Fruit fly (Drosophila melanogaster) whole organism, embryonic: ENCODE measurements around the gene Hr83.

Source experiments
- Bgb ChIP-seq: fragments of 200-800 bp; sonication (Bioruptor generic); IDR thresholded peaks from 2 replicates; pipeline ENCODE4 v1.3.6; 2022; ENCODE audit warnings: missing biosample characterization, missing genetic modification characterization; ENCODE audit not compliant: partially characterized antibody
- BtbVII ChIP-seq: fragments of 200-800 bp; sonication (Bioruptor generic); optimal IDR thresholded peaks from 3 replicates; lab custom pipeline; 2017; ENCODE audit warnings: missing biosample characterization, mild to moderate bottlenecking, missing genetic modification characterization
- CG11398 ChIP-seq: fragments of 200-800 bp; sonication (Bioruptor generic); optimal IDR thresholded peaks from 2 replicates; lab custom pipeline; 2016; ENCODE audit warnings: missing biosample characterization, missing genetic modification characterization
- CG12659 ChIP-seq: fragments of 200-800 bp; sonication (Bioruptor generic); optimal IDR thresholded peaks from 3 replicates; lab custom pipeline; 2017; ENCODE audit warnings: mild to moderate bottlenecking, missing biosample characterization, missing genetic modification reagents, missing genetic modification characterization
- CG12942 ChIP-seq: fragments of 200-800 bp; sonication (Bioruptor generic); optimal IDR thresholded peaks from 3 replicates; lab custom pipeline; 2016; ENCODE audit warnings: missing biosample characterization, missing genetic modification characterization
- CG13424 ChIP-seq: fragments of 200-800 bp; sonication (Bioruptor generic); optimal IDR thresholded peaks from 2 replicates; lab custom pipeline; 2019; ENCODE audit warnings: missing biosample characterization, mild to moderate bottlenecking, missing genetic modification characterization, moderate library complexity
- CG14710 ChIP-seq: fragments of 200-800 bp; sonication (Bioruptor generic); optimal IDR thresholded peaks from 3 replicates; lab custom pipeline; 2019; ENCODE audit warnings: missing biosample characterization, mild to moderate bottlenecking, missing genetic modification characterization, moderate library complexity
- CG17328 ChIP-seq: fragments of 200-800 bp; sonication (Bioruptor generic); IDR thresholded peaks from 2 replicates; pipeline ENCODE4 v1.3.6; 2022; ENCODE audit warnings: missing biosample characterization, missing genetic modification characterization
- CG17385 ChIP-seq: fragments of 200-800 bp; sonication (Bioruptor generic); optimal IDR thresholded peaks from 3 replicates; lab custom pipeline; 2018; ENCODE audit warnings: missing biosample characterization, mild to moderate bottlenecking, missing genetic modification characterization
- CG17568 ChIP-seq: fragments of 200-800 bp; sonication (Bioruptor generic); optimal IDR thresholded peaks from 2 replicates; lab custom pipeline; 2018; ENCODE audit warnings: missing biosample characterization, mild to moderate bottlenecking, missing genetic modification characterization, moderate library complexity
- CG17912 ChIP-seq: fragments of 200-800 bp; sonication (Bioruptor generic); optimal IDR thresholded peaks from 2 replicates; lab custom pipeline; 2018; ENCODE audit warnings: missing biosample characterization, mild to moderate bottlenecking, missing genetic modification characterization
- CG18599 ChIP-seq: fragments of 200-800 bp; sonication (Bioruptor generic); optimal IDR thresholded peaks from 3 replicates; lab custom pipeline; 2017; ENCODE audit warnings: missing biosample characterization, missing genetic modification characterization, mild to moderate bottlenecking, moderate library complexity, missing genetic modification reagents
- CG18764 ChIP-seq: fragments of 200-800 bp; sonication (Bioruptor generic); optimal IDR thresholded peaks from 3 replicates; lab custom pipeline; 2016; ENCODE audit warnings: missing biosample characterization, missing genetic modification characterization
- CG2875 ChIP-seq: fragments of 200-800 bp; sonication (Bioruptor generic); optimal IDR thresholded peaks from 2 replicates; lab custom pipeline; 2017; ENCODE audit warnings: missing biosample characterization, mild to moderate bottlenecking, missing genetic modification characterization, missing genetic modification reagents
- CG3847 ChIP-seq: fragments of 200-800 bp; sonication (Bioruptor generic); IDR thresholded peaks from 2 replicates; pipeline ENCODE4 v1.3.6; 2022; ENCODE audit warnings: missing biosample characterization, missing genetic modification characterization
- CG3995 ChIP-seq: fragments of 200-800 bp; sonication (Bioruptor generic); optimal IDR thresholded peaks from 3 replicates; lab custom pipeline; 2016; ENCODE audit warnings: missing biosample characterization, missing genetic modification characterization
- CG8478 ChIP-seq: fragments of >200 bp; optimal IDR thresholded peaks from 2 replicates; lab custom pipeline; 2018
- CHES-1-like ChIP-seq: fragments of 200-800 bp; sonication (Bioruptor generic); optimal IDR thresholded peaks from 2 replicates; lab custom pipeline; 2016; ENCODE audit warnings: missing biosample characterization, missing genetic modification characterization
- CkIIα-i1 ChIP-seq: fragments of 200-800 bp; sonication (Bioruptor generic); IDR thresholded peaks from 2 replicates; pipeline ENCODE4 v1.3.6; 2022; ENCODE audit warnings: missing biosample characterization, missing genetic modification characterization
- Dek ChIP-seq: fragments of 200-800 bp; sonication (Bioruptor generic); optimal IDR thresholded peaks from 3 replicates; lab custom pipeline; 2019; ENCODE audit warnings: missing biosample characterization, mild to moderate bottlenecking, missing genetic modification characterization, moderate library complexity
- Dll ChIP-seq: fragments of 200-800 bp; sonication (Bioruptor generic); IDR thresholded peaks from 4 replicates; pipeline ENCODE4 v1.3.6; 2022; ENCODE audit warnings: missing biosample characterization, missing genetic modification characterization; ENCODE audit not compliant: partially characterized antibody
- Dref ChIP-seq: fragments of 200-800 bp; sonication (Bioruptor generic); IDR thresholded peaks from 2 replicates; pipeline ENCODE4 v1.3.6; 2022; ENCODE audit warnings: missing biosample characterization, missing genetic modification characterization
- Gsc ChIP-seq: fragments of 200-800 bp; sonication (Bioruptor generic); IDR thresholded peaks from 2 replicates; pipeline ENCODE4 v1.3.6; 2022; ENCODE audit warnings: missing biosample characterization, missing genetic modification characterization
- Jarid2 ChIP-seq: fragments of 200-800 bp; sonication (Bioruptor generic); optimal IDR thresholded peaks from 3 replicates; lab custom pipeline; 2017; ENCODE audit warnings: mild to moderate bottlenecking, missing biosample characterization, missing genetic modification reagents, missing genetic modification characterization
- Lim3 ChIP-seq: fragments of 200-800 bp; sonication (Bioruptor generic); IDR thresholded peaks from 2 replicates; pipeline ENCODE4 v1.3.6; 2022; ENCODE audit warnings: missing biosample characterization, missing genetic modification characterization
- Max ChIP-seq: fragments of 200-800 bp; sonication (Bioruptor generic); optimal IDR thresholded peaks from 2 replicates; lab custom pipeline; 2016; ENCODE audit warnings: missing biosample characterization, mild to moderate bottlenecking, missing genetic modification characterization
- Med ChIP-seq: fragments of 200-800 bp; sonication (Bioruptor generic); peaks from one replicate; lab custom pipeline; 2016; ENCODE audit warnings: missing biosample characterization, missing genetic modification characterization, mild to moderate bottlenecking, inconsistent platforms, moderate library complexity
- Pdp1 ChIP-seq, 2 experiments: fragments of 200-800 bp; sonication (Bioruptor generic); optimal IDR thresholded peaks; 3 replicates each; lab custom pipeline; 2016; ENCODE audit warnings: missing biosample characterization in 2 of 2, missing genetic modification characterization in 2 of 2, mild to moderate bottlenecking in 1 of 2, moderate library complexity in 1 of 2
- Six4 ChIP-seq: fragments of 200-800 bp; sonication (Bioruptor generic); optimal IDR thresholded peaks from 2 replicates; lab custom pipeline; 2016; ENCODE audit warnings: missing biosample characterization, missing genetic modification characterization
- amos ChIP-seq: fragments of 200-800 bp; sonication (Bioruptor generic); IDR thresholded peaks from 2 replicates; pipeline ENCODE4 v1.3.6; 2022; ENCODE audit warnings: missing biosample characterization, missing genetic modification characterization; ENCODE audit not compliant: partially characterized antibody
- ap ChIP-seq: fragments of 200-800 bp; sonication (Bioruptor generic); IDR thresholded peaks from 2 replicates; pipeline ENCODE4 v1.3.6; 2022; ENCODE audit warnings: missing biosample characterization, missing genetic modification characterization
- bcd ChIP-seq: fragments of 200-800 bp; sonication (Bioruptor generic); optimal IDR thresholded peaks from 2 replicates; lab custom pipeline; 2017; ENCODE audit warnings: missing biosample characterization, mild to moderate bottlenecking, missing genetic modification characterization
- dmrt99B ChIP-seq: fragments of 200-800 bp; sonication (Bioruptor generic); optimal IDR thresholded peaks from 2 replicates; lab custom pipeline; 2018; ENCODE audit warnings: missing biosample characterization, mild to moderate bottlenecking, missing genetic modification characterization, moderate library complexity
- dysf ChIP-seq: fragments of 200-800 bp; sonication (Bioruptor generic); IDR thresholded peaks from 3 replicates; pipeline ENCODE4 v1.3.6; 2022; ENCODE audit warnings: missing biosample characterization, missing genetic modification characterization
- ems ChIP-seq: fragments of 200-800 bp; sonication (Bioruptor generic); optimal IDR thresholded peaks from 3 replicates; lab custom pipeline; 2016; ENCODE audit warnings: missing biosample characterization, missing genetic modification characterization
- exex ChIP-seq: fragments of 200-800 bp; sonication (Bioruptor generic); optimal IDR thresholded peaks from 4 replicates; lab custom pipeline; 2018; ENCODE audit warnings: missing biosample characterization, mild to moderate bottlenecking, missing genetic modification characterization, moderate library complexity
- gcm ChIP-seq: fragments of 200-800 bp; sonication (Bioruptor generic); optimal IDR thresholded peaks from 2 replicates; lab custom pipeline; 2019; ENCODE audit warnings: missing biosample characterization, mild to moderate bottlenecking, missing genetic modification characterization, moderate library complexity
- ken ChIP-seq: fragments of 200-800 bp; sonication (Bioruptor generic); IDR thresholded peaks from 3 replicates; pipeline ENCODE4 v1.3.6; 2022; ENCODE audit warnings: missing biosample characterization, missing genetic modification characterization
- lbe ChIP-seq: fragments of 200-800 bp; sonication (Bioruptor generic); optimal IDR thresholded peaks from 2 replicates; lab custom pipeline; 2016; ENCODE audit warnings: missing biosample characterization, mild to moderate bottlenecking, missing genetic modification characterization
- lilli ChIP-seq: fragments of 200-800 bp; sonication (Bioruptor generic); optimal IDR thresholded peaks from 3 replicates; lab custom pipeline; 2016; ENCODE audit warnings: missing biosample characterization, missing genetic modification characterization
- prd ChIP-seq, 3 experiments: fragments of >200 bp in 2 of 3; fragments of 200-800 bp in 1 of 3; sonication (Bioruptor generic) in 1 of 3; optimal IDR thresholded peaks in 2 of 3; IDR thresholded peaks in 1 of 3; 2 replicates in 2 of 3; 3 replicates in 1 of 3; pipeline versions ENCODE4 v1.3.6 to Lab custom; 2017 to 2022; ENCODE audit warnings: missing biosample characterization in 1 of 3, missing genetic modification characterization in 1 of 3
- pros ChIP-seq: fragments of 200-800 bp; sonication (Bioruptor generic); optimal IDR thresholded peaks from 3 replicates; lab custom pipeline; 2019; ENCODE audit warnings: missing biosample characterization, mild to moderate bottlenecking, missing genetic modification characterization, moderate library complexity
- rib ChIP-seq: fragments of 200-800 bp; sonication (Bioruptor generic); IDR thresholded peaks from 2 replicates; pipeline ENCODE4 v1.3.6; 2022; ENCODE audit warnings: missing biosample characterization, missing genetic modification characterization
- run ChIP-seq: fragments of 200-800 bp; sonication (Bioruptor generic); optimal IDR thresholded peaks from 3 replicates; lab custom pipeline; 2018; ENCODE audit warnings: missing biosample characterization, mild to moderate bottlenecking, missing genetic modification characterization
- salm ChIP-seq: fragments of 200-800 bp; sonication (Bioruptor generic); optimal IDR thresholded peaks from 2 replicates; lab custom pipeline; 2018; ENCODE audit warnings: missing biosample characterization, mild to moderate bottlenecking, missing genetic modification characterization
- sisA ChIP-seq: fragments of 200-800 bp; sonication (Bioruptor generic); IDR thresholded peaks from 2 replicates; pipeline ENCODE4 v1.3.6; 2022; ENCODE audit warnings: missing biosample characterization, missing genetic modification characterization
- tio ChIP-seq: fragments of 200-800 bp; sonication (Bioruptor generic); optimal IDR thresholded peaks from 2 replicates; lab custom pipeline; 2017; ENCODE audit warnings: missing biosample characterization, missing genetic modification characterization, inconsistent platforms
- zen ChIP-seq: fragments of 200-800 bp; sonication (Bioruptor generic); optimal IDR thresholded peaks from 3 replicates; lab custom pipeline; 2018; ENCODE audit warnings: missing biosample characterization, mild to moderate bottlenecking, missing genetic modification characterization, moderate library complexity

Gene Hr83

DNA sequence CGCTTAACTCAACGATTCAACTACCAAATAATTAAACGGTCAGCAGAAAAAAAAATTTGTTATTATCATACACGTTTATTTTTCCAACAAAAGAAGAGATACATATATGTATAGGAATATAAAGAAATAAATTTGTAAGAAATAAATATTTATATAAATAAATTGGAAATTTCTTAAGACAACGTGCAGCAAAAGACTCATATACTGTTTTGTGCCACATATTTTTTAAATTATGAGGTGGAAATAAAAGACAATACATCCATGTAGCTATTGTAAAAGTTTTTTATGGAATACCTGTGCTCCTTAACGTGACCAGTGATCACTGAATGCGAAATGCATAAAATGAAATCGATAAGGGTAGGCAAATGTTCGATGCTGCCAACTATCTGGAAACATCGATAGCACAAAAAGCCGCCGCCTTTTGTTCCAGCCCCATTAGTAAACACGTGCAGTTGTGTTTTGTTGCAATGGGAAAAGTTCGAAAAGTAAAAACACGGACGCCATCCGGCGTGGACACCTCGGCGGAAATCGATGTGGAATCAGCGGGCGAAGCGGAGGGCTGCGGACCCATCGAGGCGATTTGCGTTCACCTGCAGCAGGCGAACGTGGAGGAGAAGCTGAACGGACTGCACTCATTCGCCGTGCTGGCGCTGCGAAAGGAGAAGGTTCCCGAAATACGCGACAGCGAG is 19.7 kb downstream of the Hr83 start, which contains the start of gene CG10286 (continued):
- TF ChIP-seq Six4 (GFP tag; lab: Kevin White, UChicago) = peak; percentile 7
- peak; percentile 91 for TF ChIP-seq Max (GFP tag; lab: Kevin White, UChicago)
- no peak for TF ChIP-seq CG8478
- TF ChIP-seq CG12659 (GFP tag; lab: Kevin White, UChicago) = peak; percentile 42
- TF ChIP-seq Bgb (GFP tag; lab: Robert Waterston, UW) = peak; percentile 85
- peak; percentile 29; the same call in 1 of the 2 replicates for TF ChIP-seq CG3847
- peak; percentile 11; the same call in 1 of the 2 replicates for TF ChIP-seq rib
- TF ChIP-seq CG12942 (GFP tag; lab: Kevin White, UChicago) = no peak
- TF ChIP-seq ap (GFP tag; lab: Robert Waterston, UW) = no peak; the same call in 1 of the 2 replicates
- peak; percentile 91 for TF ChIP-seq Dref (GFP tag; lab: Robert Waterston, UW)
- TF ChIP-seq BtbVII (GFP tag; lab: Kevin White, UChicago) = no peak
- TF ChIP-seq ken (GFP tag; lab: Robert Waterston, UW) = no peak
- no peak for TF ChIP-seq Lim3
- TF ChIP-seq Dek = peak; percentile 47
- TF ChIP-seq CG18599 = peak; percentile 36
- TF ChIP-seq zen (tag; lab: Kevin White, UChicago) = peak; percentile 23
- no peak for TF ChIP-seq Gsc (GFP tag; lab: Robert Waterston, UW)
- TF ChIP-seq CG2875 (GFP tag; lab: Kevin White, UChicago) = peak; percentile 1
- TF ChIP-seq ems (GFP tag; lab: Kevin White, UChicago) = no peak
- no peak for TF ChIP-seq Pdp1 (GFP tag; optimal IDR thresholded peaks at IDR 0.05; lab: Kevin White, UChicago)
- TF ChIP-seq gcm = no peak
- TF ChIP-seq exex (tag; lab: Kevin White, UChicago) = peak; percentile 15
- no peak for TF ChIP-seq sisA (GFP tag; lab: Robert Waterston, UW)
- TF ChIP-seq CG17385 = peak; percentile 37
- TF ChIP-seq dysf (GFP tag; lab: Robert Waterston, UW) = peak; percentile 20; the same call in 2 of the 3 replicates
- no peak for TF ChIP-seq lbe (GFP tag; lab: Kevin White, UChicago)
- TF ChIP-seq pros (GFP tag; lab: Kevin White, UChicago) = no peak
- TF ChIP-seq CG17328 (GFP tag; lab: Robert Waterston, UW) = peak; percentile 43; the same call in 1 of the 2 replicates
- TF ChIP-seq run = no peak
- TF ChIP-seq CG13424 = peak; percentile 7
- TF ChIP-seq lilli (GFP tag; lab: Kevin White, UChicago) = peak; percentile 2
- peak; percentile 29 for TF ChIP-seq CHES-1-like
- TF ChIP-seq bcd (GFP tag; lab: Kevin White, UChicago) = peak; percentile 19
- TF ChIP-seq CG14710 (tag; lab: Kevin White, UChicago) = peak; percentile 35
- TF ChIP-seq Med (GFP tag; lab: Kevin White, UChicago) = peak; percentile 82
- no peak for TF ChIP-seq CG11398 (GFP tag; lab: Kevin White, UChicago)
- TF ChIP-seq prd (optimal IDR thresholded peaks at IDR 0.05; lab: Kevin White, UChicago) = no peak
- TF ChIP-seq prd (GFP tag; IDR thresholded peaks at IDR 0.05; lab: Robert Waterston, UW) = peak; percentile 30; the same call in 1 of the 3 replicates
- no peak for TF ChIP-seq CG18764 (GFP tag; lab: Kevin White, UChicago)
- TF ChIP-seq CG3995 (GFP tag; lab: Kevin White, UChicago) = peak; percentile 98
- no peak for TF ChIP-seq dmrt99B (tag; lab: Kevin White, UChicago)
- no peak for TF ChIP-seq CG17568 (GFP tag; lab: Kevin White, UChicago)
- peak; percentile 23 for TF ChIP-seq Jarid2 (GFP tag; lab: Kevin White, UChicago)
- peak; percentile 23 for TF ChIP-seq salm (tag; lab: Kevin White, UChicago)
- TF ChIP-seq amos (GFP tag; lab: Robert Waterston, UW) = peak; percentile 86
- TF ChIP-seq Dll (GFP tag; lab: Robert Waterston, UW) = peak; percentile 62; the same call in 3 of the 4 replicates
- no peak for TF ChIP-seq CkIIα-i1 (GFP tag; lab: Robert Waterston, UW)
- no peak for TF ChIP-seq tio
- TF ChIP-seq CG17912 (GFP tag; lab: Kevin White, UChicago) = peak; percentile 21
